Worm (Caenorhabditis elegans): ENCODE results near the gene pod-1.

DNA sequence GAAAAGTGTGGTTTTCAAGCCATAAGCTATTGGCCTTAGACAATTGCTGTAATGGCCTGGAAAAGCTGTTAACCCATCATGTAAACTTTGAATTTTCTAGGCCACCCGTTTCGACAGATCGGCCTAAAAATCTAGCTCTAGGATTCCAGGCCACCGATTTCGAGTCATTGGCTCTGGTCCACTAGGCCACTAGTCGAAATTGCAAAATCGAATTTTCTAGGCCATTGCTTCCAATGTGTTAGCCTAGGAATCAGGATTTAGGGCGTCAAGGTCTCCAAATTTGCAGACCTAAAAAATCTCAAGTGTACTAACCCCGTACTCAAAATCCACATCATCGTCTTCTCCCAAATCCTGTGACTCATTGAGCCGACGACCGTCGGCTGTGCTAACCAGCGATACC is 13.2 kb downstream of the pod-1 start:
- TF ChIP-seq hmg-4 (GFP tag; optimal IDR thresholded peaks at IDR 0.05) (no peak), scrt-1 (GFP tag; IDR thresholded peaks at IDR 0.05) (no peak), aly-1 (tag; optimal IDR thresholded peaks at IDR 0.05) (no peak), ama-1 (optimal IDR thresholded peaks at IDR 0.05) (no peak), tra-4 (tag; optimal IDR thresholded peaks at IDR 0.05) (no peak), hnd-1 (tag; optimal IDR thresholded peaks at IDR 0.05) (no peak)

All from whole organism, early embryonic.